Fruit fly (Drosophila melanogaster) whole organism, wandering third instar larva: ENCODE results near the gene CG42709.

Experiments
- CrebA ChIP-seq: fragments of 200-800 bp; sonication (Bioruptor generic); optimal IDR thresholded peaks from 2 replicates; lab custom pipeline; 2016; ENCODE audit warnings: missing biosample characterization, mild to moderate bottlenecking, missing genetic modification characterization, borderline replicate concordance
- GATAd ChIP-seq: sonication (Bioruptor generic); optimal IDR thresholded peaks from 2 replicates; lab custom pipeline; 2016; ENCODE audit warnings: missing biosample characterization, missing genetic modification characterization
- HLH106 ChIP-seq: fragments of 200-800 bp; optimal IDR thresholded peaks from 3 replicates; lab custom pipeline; 2019; ENCODE audit warnings: missing biosample characterization, mild to moderate bottlenecking, missing genetic modification characterization, moderate library complexity
- Hr78 ChIP-seq: fragments of >200 bp; optimal IDR thresholded peaks from 2 replicates; lab custom pipeline; 2017; ENCODE audit warnings: missing biosample characterization, missing genetic modification characterization
- Hr83 ChIP-seq: fragments of 200-300 bp; sonication (Bioruptor generic); optimal IDR thresholded peaks from 2 replicates; lab custom pipeline; 2016; ENCODE audit warnings: missing biosample characterization, mild to moderate bottlenecking, missing genetic modification characterization, moderate library complexity; ENCODE audit not compliant: poor library complexity, severe bottlenecking
- Mio ChIP-seq: sonication (Bioruptor generic); optimal IDR thresholded peaks from 2 replicates; lab custom pipeline; 2016; ENCODE audit warnings: missing biosample characterization, missing genetic modification characterization
- OdsH ChIP-seq: fragments of 200-800 bp; sonication (Bioruptor generic); optimal IDR thresholded peaks from 2 replicates; lab custom pipeline; 2016; ENCODE audit warnings: missing biosample characterization, mild to moderate bottlenecking, missing genetic modification characterization
- Rel ChIP-seq, 2 experiments: fragments of 200-800 bp; sonication (Bioruptor generic) in 1 of 2; optimal IDR thresholded peaks; 2 replicates in 1 of 2; 3 replicates in 1 of 2; lab custom pipeline; 2016 to 2019; ENCODE audit warnings: mild to moderate bottlenecking in 2 of 2, missing biosample characterization in 2 of 2, missing genetic modification characterization in 2 of 2, moderate library complexity in 1 of 2
- br ChIP-seq: fragments of 200-800 bp; sonication (Bioruptor generic); optimal IDR thresholded peaks from 2 replicates; lab custom pipeline; 2016; ENCODE audit warnings: missing biosample characterization, missing genetic modification characterization
- dl ChIP-seq, 2 experiments: fragments of 175-275, 200-275 bp in 1 of 2; fragments of 200-275 bp in 1 of 2; sonication (Bioruptor generic); optimal IDR thresholded peaks; lab custom pipeline; 2018; ENCODE audit warnings: mild to moderate bottlenecking in 2 of 2, missing biosample characterization in 2 of 2, missing genetic modification characterization in 2 of 2, moderate library complexity in 2 of 2; ENCODE audit not compliant: partially characterized antibody in 2 of 2, insufficient read depth in 1 of 2
- jim ChIP-seq: fragments of 175-275, 200-325 bp; sonication (Bioruptor generic); optimal IDR thresholded peaks from 2 replicates; lab custom pipeline; 2016; ENCODE audit warnings: missing biosample characterization, mild to moderate bottlenecking, missing genetic modification characterization
- pan ChIP-seq: fragments of >200 bp; optimal IDR thresholded peaks from 2 replicates; lab custom pipeline; 2017
- usp ChIP-seq: fragments of >200 bp; optimal IDR thresholded peaks from 2 replicates; lab custom pipeline; 2017; ENCODE audit warnings: missing biosample characterization, missing genetic modification characterization
- woc ChIP-seq: sonication (Bioruptor generic); optimal IDR thresholded peaks from 2 replicates; lab custom pipeline; 2016; ENCODE audit warnings: missing biosample characterization, mild to moderate bottlenecking, missing genetic modification characterization

dm6 chr3L:12841459-12841858 lies 51.5 kb downstream of the CG42709 start:
- TF ChIP-seq br (GFP tag; lab: Kevin White, UChicago) (no peak), pan (lab: Kevin White, UChicago) (no peak), CrebA (GFP tag; lab: Kevin White, UChicago) (no peak), HLH106 (tag; lab: Kevin White, UChicago) (no peak), jim (GFP tag; lab: Kevin White, UChicago) (no peak), Hr78 (no peak), Rel (GFP tag; optimal IDR thresholded peaks at IDR 0.05; lab: Kevin White, UChicago) (no peak), Rel (tag; optimal IDR thresholded peaks at IDR 0.05; lab: Kevin White, UChicago) (no peak), GATAd (GFP tag; lab: Kevin White, UChicago) (no peak), dl (GFP tag; optimal IDR thresholded peaks at IDR 0.05; lab: Kevin White, UChicago; ENCODE audit: insufficient read depth in 1 of 2, partially characterized antibody in 2 of 2) (no peak), usp (GFP tag; lab: Kevin White, UChicago) (no peak), woc (no peak), OdsH (no peak), Mio (GFP tag; lab: Kevin White, UChicago) (no peak), Hr83 (no peak)
